Fruit fly (Drosophila melanogaster): ENCODE measurements around the gene CG31251.

CG31251 gene

dm6 chr3R:17733261-17733660 lies 48.5 kb upstream of the CG31251 start, which contains the start of gene CG14321 (continued):
- peak; percentile 21; the same call in 1 of the 2 replicates for TF ChIP-seq ato (GFP tag; IDR thresholded peaks at IDR 0.05; ENCODE audit: partially characterized antibody)
- TF ChIP-seq wdn (GFP tag; IDR thresholded peaks at IDR 0.05), result no peak
- no peak for TF ChIP-seq CG12769 (tag; optimal IDR thresholded peaks at IDR 0.05)
- no peak for TF ChIP-seq ap (GFP tag; IDR thresholded peaks at IDR 0.05)
- TF ChIP-seq CG4707 (GFP tag; optimal IDR thresholded peaks at IDR 0.05), result no peak
- TF ChIP-seq Mrtf (GFP tag; IDR thresholded peaks at IDR 0.05), result no peak; the same call in 2 of the 3 replicates
- TF ChIP-seq Max (GFP tag; optimal IDR thresholded peaks at IDR 0.05), result no peak
- no peak for TF ChIP-seq CG6175 (GFP tag; IDR thresholded peaks at IDR 0.05)
- TF ChIP-seq wek (GFP tag; optimal IDR thresholded peaks at IDR 0.05), result no peak
- no peak for TF ChIP-seq C15 (GFP tag; IDR thresholded peaks at IDR 0.05)
- TF ChIP-seq dmrt11E (tag; optimal IDR thresholded peaks at IDR 0.05), result no peak
- no peak for TF ChIP-seq Vsx1 (GFP tag; optimal IDR thresholded peaks at IDR 0.05)
- TF ChIP-seq lola (GFP tag; optimal IDR thresholded peaks at IDR 0.05), result no peak
- TF ChIP-seq Atf3 (GFP tag; optimal IDR thresholded peaks at IDR 0.05), result no peak
- TF ChIP-seq CG7271 (tag; optimal IDR thresholded peaks at IDR 0.05), result no peak
- TF ChIP-seq CG1792 (GFP tag; optimal IDR thresholded peaks at IDR 0.05), result no peak
- TF ChIP-seq zfh2 (GFP tag; optimal IDR thresholded peaks at IDR 0.05), result no peak
- TF ChIP-seq pros (GFP tag; optimal IDR thresholded peaks at IDR 0.05), result no peak
- TF ChIP-seq ssp (GFP tag; IDR thresholded peaks at IDR 0.05), result no peak
- TF ChIP-seq nerfin-1 (tag; optimal IDR thresholded peaks at IDR 0.05), result no peak
- TF ChIP-seq tll (GFP tag; optimal IDR thresholded peaks at IDR 0.05), result no peak
- peak; percentile 12 for TF ChIP-seq HmgD (GFP tag; optimal IDR thresholded peaks at IDR 0.05)
- no peak for TF ChIP-seq hth (optimal IDR thresholded peaks at IDR 0.05)
- TF ChIP-seq amos (GFP tag; IDR thresholded peaks at IDR 0.05; ENCODE audit: partially characterized antibody), result peak; percentile 74
- no peak for TF ChIP-seq rib (GFP tag; IDR thresholded peaks at IDR 0.05)
- no peak for TF ChIP-seq shn (GFP tag; optimal IDR thresholded peaks at IDR 0.05)
- TF ChIP-seq lbe (GFP tag; optimal IDR thresholded peaks at IDR 0.05), result no peak
- TF ChIP-seq run (tag; optimal IDR thresholded peaks at IDR 0.05), result no peak
- no peak for TF ChIP-seq CG4328 (GFP tag; optimal IDR thresholded peaks at IDR 0.05)
- no peak for TF ChIP-seq Atf6 (GFP tag; IDR thresholded peaks at IDR 0.05)
- no peak for TF ChIP-seq wor (GFP tag; IDR thresholded peaks at IDR 0.05)
- no peak for TF ChIP-seq Bteb2 (GFP tag; optimal IDR thresholded peaks at IDR 0.05)
- peak; percentile 33 for TF ChIP-seq pzg (GFP tag; optimal IDR thresholded peaks at IDR 0.05)
- TF ChIP-seq CG33557 (GFP tag; optimal IDR thresholded peaks at IDR 0.05), result no peak
- no peak for TF ChIP-seq vvl (GFP tag; IDR thresholded peaks at IDR 0.05)
- TF ChIP-seq CG17361 (GFP tag; IDR thresholded peaks at IDR 0.05), result no peak
- no peak for TF ChIP-seq CG7372 (GFP tag; IDR thresholded peaks at IDR 0.05)
- TF ChIP-seq CG2889 (GFP tag; IDR thresholded peaks at IDR 0.05), result no peak
- TF ChIP-seq sqz (GFP tag; optimal IDR thresholded peaks at IDR 0.05), result no peak
- TF ChIP-seq CG15696 (tag; optimal IDR thresholded peaks at IDR 0.05), result no peak
- no peak for TF ChIP-seq YL-1 (GFP tag; optimal IDR thresholded peaks at IDR 0.05)
- TF ChIP-seq CG3838 (GFP tag; optimal IDR thresholded peaks at IDR 0.05), result no peak
- TF ChIP-seq tin (GFP tag; optimal IDR thresholded peaks at IDR 0.05), result peak; percentile 3
- no peak for TF ChIP-seq ERR (GFP tag; optimal IDR thresholded peaks at IDR 0.05)
- TF ChIP-seq H15 (GFP tag; IDR thresholded peaks at IDR 0.05), result no peak
- no peak for TF ChIP-seq CG10274 (GFP tag; optimal IDR thresholded peaks at IDR 0.05)
- no peak for TF ChIP-seq CG17802 (tag; optimal IDR thresholded peaks at IDR 0.05)
- TF ChIP-seq CG7357 (GFP tag; IDR thresholded peaks at IDR 0.05), result no peak
- TF ChIP-seq Gug (GFP tag; IDR thresholded peaks at IDR 0.05), result no peak
- no peak for TF ChIP-seq nom (GFP tag; optimal IDR thresholded peaks at IDR 0.05)
- no peak for TF ChIP-seq CG2678 (tag; optimal IDR thresholded peaks at IDR 0.05)
- TF ChIP-seq corto (GFP tag; optimal IDR thresholded peaks at IDR 0.05), result no peak
